Fruit fly (Drosophila melanogaster) whole organism, embryonic: ENCODE data around the gene mmy.

ENCODE experiments used
- Atf6 ChIP-seq: fragments of 200-800 bp; sonication (Bioruptor generic); IDR thresholded peaks from 2 replicates; pipeline ENCODE4 v1.3.6; 2022; ENCODE audit warnings: missing biosample characterization, missing genetic modification characterization
- CG10274 ChIP-seq: fragments of 200-800 bp; sonication (Bioruptor generic); optimal IDR thresholded peaks from 3 replicates; lab custom pipeline; 2017; ENCODE audit warnings: missing biosample characterization, mild to moderate bottlenecking, missing genetic modification characterization
- CG10321 ChIP-seq: fragments of 200-800 bp; sonication (Bioruptor generic); IDR thresholded peaks from 2 replicates; pipeline ENCODE4 v1.3.6; 2022; ENCODE audit warnings: missing biosample characterization, missing genetic modification characterization
- CG10462 ChIP-seq: fragments of 200-800 bp; sonication (Bioruptor generic); optimal IDR thresholded peaks from 2 replicates; lab custom pipeline; 2016; ENCODE audit warnings: missing biosample characterization, missing genetic modification characterization
- CG10543 ChIP-seq: fragments of 200-800 bp; sonication (Bioruptor generic); optimal IDR thresholded peaks from 3 replicates; lab custom pipeline; 2017; ENCODE audit warnings: missing biosample characterization, mild to moderate bottlenecking, missing genetic modification characterization, moderate library complexity
- CG10959 ChIP-seq: fragments of 200-800 bp; sonication (Bioruptor generic); IDR thresholded peaks from 2 replicates; pipeline ENCODE4 v1.3.6; 2022; ENCODE audit warnings: missing biosample characterization, missing genetic modification characterization
- CG1233 ChIP-seq: fragments of 200-800 bp; sonication (Bioruptor generic); optimal IDR thresholded peaks from 4 replicates; lab custom pipeline; 2018; ENCODE audit warnings: missing biosample characterization, mild to moderate bottlenecking, missing genetic modification characterization
- CG13296 ChIP-seq: fragments of 200-800 bp; sonication (Bioruptor generic); optimal IDR thresholded peaks from 3 replicates; lab custom pipeline; 2018; ENCODE audit warnings: missing biosample characterization, mild to moderate bottlenecking, missing genetic modification characterization
- CG14860 ChIP-seq: fragments of 200-800 bp; sonication (Bioruptor generic); IDR thresholded peaks from 3 replicates; pipeline ENCODE4 v1.3.6; 2022; ENCODE audit warnings: missing biosample characterization, missing genetic modification characterization; ENCODE audit not compliant: partially characterized antibody
- CG17186 ChIP-seq: fragments of 200-800 bp; sonication (Bioruptor generic); optimal IDR thresholded peaks from 3 replicates; lab custom pipeline; 2017; ENCODE audit warnings: missing biosample characterization, missing genetic modification reagents, missing genetic modification characterization
- CG17359 ChIP-seq: fragments of 200-800 bp; sonication (Bioruptor generic); optimal IDR thresholded peaks from 3 replicates; lab custom pipeline; 2018; ENCODE audit warnings: missing biosample characterization, mild to moderate bottlenecking, missing genetic modification characterization, moderate library complexity
- CG2202 ChIP-seq: fragments of 200-800 bp; sonication (Bioruptor generic); optimal IDR thresholded peaks from 2 replicates; lab custom pipeline; 2018; ENCODE audit warnings: missing biosample characterization, mild to moderate bottlenecking, missing genetic modification characterization
- CG31224 ChIP-seq: fragments of 200-800 bp; sonication (Bioruptor generic); IDR thresholded peaks from 2 replicates; pipeline ENCODE4 v1.3.6; 2022; ENCODE audit warnings: missing biosample characterization, missing genetic modification characterization
- CG31441 ChIP-seq: fragments of 200-800 bp; sonication (Bioruptor generic); IDR thresholded peaks from 2 replicates; pipeline ENCODE4 v1.3.6; 2022; ENCODE audit warnings: missing biosample characterization, missing genetic modification characterization
- CG6689 ChIP-seq: fragments of 200-800 bp; sonication (Bioruptor generic); IDR thresholded peaks from 2 replicates; pipeline ENCODE4 v1.3.6; 2022; ENCODE audit warnings: missing biosample characterization, missing genetic modification characterization
- CG7556 ChIP-seq: fragments of 200-800 bp; sonication (Bioruptor generic); optimal IDR thresholded peaks from 2 replicates; lab custom pipeline; 2017; ENCODE audit warnings: missing biosample characterization, mild to moderate bottlenecking, missing genetic modification characterization
- CG7839 ChIP-seq: fragments of 200-800 bp; sonication (Bioruptor generic); optimal IDR thresholded peaks from 3 replicates; lab custom pipeline; 2018; ENCODE audit warnings: missing biosample characterization, mild to moderate bottlenecking, missing genetic modification characterization, moderate library complexity
- CG8388 ChIP-seq: fragments of 200-800 bp; sonication (Bioruptor generic); optimal IDR thresholded peaks from 2 replicates; lab custom pipeline; 2019; ENCODE audit warnings: missing biosample characterization, mild to moderate bottlenecking, missing genetic modification characterization, moderate library complexity
- CG9215 ChIP-seq: fragments of 200-800 bp; sonication (Bioruptor generic); IDR thresholded peaks from 2 replicates; pipeline ENCODE4 v1.3.6; 2022; ENCODE audit warnings: missing biosample characterization, missing genetic modification characterization
- D ChIP-seq, 2 experiments: fragments of 200-800 bp in 1 of 2; fragments of >200 bp in 1 of 2; sonication (Bioruptor generic) in 1 of 2; optimal IDR thresholded peaks; 2 replicates in 1 of 2; 3 replicates in 1 of 2; lab custom pipeline; 2017; ENCODE audit warnings: mild to moderate bottlenecking in 1 of 2, missing biosample characterization in 1 of 2, missing genetic modification characterization in 1 of 2, missing genetic modification reagents in 1 of 2
- Fer1 ChIP-seq: fragments of 200-800 bp; sonication (Bioruptor generic); optimal IDR thresholded peaks from 2 replicates; lab custom pipeline; 2017; ENCODE audit warnings: missing biosample characterization, mild to moderate bottlenecking, missing genetic modification characterization
- HLHmδ ChIP-seq: fragments of 200-800 bp; sonication (Bioruptor generic); optimal IDR thresholded peaks from 2 replicates; lab custom pipeline; 2018; ENCODE audit warnings: missing biosample characterization, mild to moderate bottlenecking, missing genetic modification characterization, moderate library complexity
- HmgD ChIP-seq: fragments of 200-800 bp; sonication (Bioruptor generic); optimal IDR thresholded peaks from 3 replicates; lab custom pipeline; 2016; ENCODE audit warnings: missing biosample characterization, missing genetic modification characterization
- Jarid2 ChIP-seq: fragments of 200-800 bp; sonication (Bioruptor generic); optimal IDR thresholded peaks from 3 replicates; lab custom pipeline; 2017; ENCODE audit warnings: mild to moderate bottlenecking, missing biosample characterization, missing genetic modification reagents, missing genetic modification characterization
- Nf-YB ChIP-seq: fragments of 200-800 bp; sonication (Bioruptor generic); optimal IDR thresholded peaks from 3 replicates; lab custom pipeline; 2019; ENCODE audit warnings: missing biosample characterization, mild to moderate bottlenecking, missing genetic modification characterization, moderate library complexity
- PHDP ChIP-seq: fragments of 200-800 bp; sonication (Bioruptor generic); optimal IDR thresholded peaks from 3 replicates; lab custom pipeline; 2018; ENCODE audit warnings: missing biosample characterization, mild to moderate bottlenecking, missing genetic modification characterization, moderate library complexity
- Side ChIP-seq: fragments of 200-800 bp; sonication (Bioruptor generic); optimal IDR thresholded peaks from 2 replicates; lab custom pipeline; 2016; ENCODE audit warnings: missing biosample characterization, missing genetic modification characterization
- btn ChIP-seq: fragments of 200-800 bp; sonication (Bioruptor generic); optimal IDR thresholded peaks from 2 replicates; lab custom pipeline; 2016; ENCODE audit warnings: missing biosample characterization, missing genetic modification characterization
- chinmo ChIP-seq: fragments of 200-800 bp; sonication (Bioruptor generic); IDR thresholded peaks from 4 replicates; pipeline ENCODE4 v1.3.6; 2022; ENCODE audit warnings: missing biosample characterization, missing genetic modification characterization; ENCODE audit not compliant: partially characterized antibody
- ems ChIP-seq: fragments of 200-800 bp; sonication (Bioruptor generic); optimal IDR thresholded peaks from 3 replicates; lab custom pipeline; 2016; ENCODE audit warnings: missing biosample characterization, missing genetic modification characterization
- grn ChIP-seq: fragments of 200-800 bp; sonication (Bioruptor generic); optimal IDR thresholded peaks from 3 replicates; lab custom pipeline; 2017; ENCODE audit warnings: missing biosample characterization, missing genetic modification characterization
- hkb ChIP-seq, 2 experiments: fragments of 200-800 bp in 1 of 2; fragments of >200 bp in 1 of 2; sonication (Bioruptor generic) in 1 of 2; IDR thresholded peaks in 1 of 2; optimal IDR thresholded peaks in 1 of 2; 2 replicates each; pipeline versions ENCODE4 v1.3.6 to Lab custom; 2017 to 2022; ENCODE audit warnings: missing biosample characterization in 1 of 2, missing genetic modification characterization in 1 of 2
- lov ChIP-seq, 2 experiments: fragments of 200-800 bp in 1 of 2; fragments of >200 bp in 1 of 2; sonication (Bioruptor generic) in 1 of 2; IDR thresholded peaks in 1 of 2; optimal IDR thresholded peaks in 1 of 2; 2 replicates in 1 of 2; 3 replicates in 1 of 2; pipeline versions ENCODE4 v1.3.6 to Lab custom; 2017 to 2022; ENCODE audit warnings: missing biosample characterization in 1 of 2, missing genetic modification characterization in 1 of 2
- nmo ChIP-seq: fragments of 200-800 bp; sonication (Bioruptor generic); optimal IDR thresholded peaks from 2 replicates; lab custom pipeline; 2018; ENCODE audit warnings: missing biosample characterization, mild to moderate bottlenecking, missing genetic modification characterization, moderate library complexity
- pita ChIP-seq: fragments of 200-800 bp; sonication (Bioruptor generic); optimal IDR thresholded peaks from 2 replicates; lab custom pipeline; 2017; ENCODE audit warnings: missing biosample characterization, mild to moderate bottlenecking, missing genetic modification characterization
- pros ChIP-seq: fragments of 200-800 bp; sonication (Bioruptor generic); optimal IDR thresholded peaks from 3 replicates; lab custom pipeline; 2019; ENCODE audit warnings: missing biosample characterization, mild to moderate bottlenecking, missing genetic modification characterization, moderate library complexity
- rib ChIP-seq: fragments of 200-800 bp; sonication (Bioruptor generic); IDR thresholded peaks from 2 replicates; pipeline ENCODE4 v1.3.6; 2022; ENCODE audit warnings: missing biosample characterization, missing genetic modification characterization
- seq ChIP-seq: fragments of 200-800 bp; sonication (Bioruptor generic); IDR thresholded peaks from 2 replicates; pipeline ENCODE4 v1.3.6; 2022; ENCODE audit warnings: missing biosample characterization, missing genetic modification characterization
- sisA ChIP-seq: fragments of 200-800 bp; sonication (Bioruptor generic); IDR thresholded peaks from 2 replicates; pipeline ENCODE4 v1.3.6; 2022; ENCODE audit warnings: missing biosample characterization, missing genetic modification characterization
- slbo ChIP-seq: fragments of 200-800 bp; sonication (Bioruptor generic); IDR thresholded peaks from 2 replicates; pipeline ENCODE4 v1.3.6; 2022; ENCODE audit warnings: missing biosample characterization, missing genetic modification characterization
- ssp ChIP-seq: fragments of 200-800 bp; sonication (Bioruptor generic); IDR thresholded peaks from 2 replicates; pipeline ENCODE4 v1.3.6; 2022; ENCODE audit warnings: missing biosample characterization, missing genetic modification characterization
- tio ChIP-seq: fragments of 200-800 bp; sonication (Bioruptor generic); optimal IDR thresholded peaks from 2 replicates; lab custom pipeline; 2017; ENCODE audit warnings: missing biosample characterization, missing genetic modification characterization, inconsistent platforms
- tup ChIP-seq: fragments of 200-800 bp; sonication (Bioruptor generic); optimal IDR thresholded peaks from 2 replicates; lab custom pipeline; 2016; ENCODE audit warnings: missing biosample characterization, mild to moderate bottlenecking, missing genetic modification characterization, moderate library complexity
- wek ChIP-seq: fragments of 200-800 bp; sonication (Bioruptor generic); optimal IDR thresholded peaks from 3 replicates; lab custom pipeline; 2018; ENCODE audit warnings: missing biosample characterization, mild to moderate bottlenecking, missing genetic modification characterization, moderate library complexity
- zf30C ChIP-seq: fragments of 200-800 bp; sonication (Bioruptor generic); optimal IDR thresholded peaks from 3 replicates; lab custom pipeline; 2018; ENCODE audit warnings: missing biosample characterization, mild to moderate bottlenecking, missing genetic modification characterization

The mmy gene

DNA sequence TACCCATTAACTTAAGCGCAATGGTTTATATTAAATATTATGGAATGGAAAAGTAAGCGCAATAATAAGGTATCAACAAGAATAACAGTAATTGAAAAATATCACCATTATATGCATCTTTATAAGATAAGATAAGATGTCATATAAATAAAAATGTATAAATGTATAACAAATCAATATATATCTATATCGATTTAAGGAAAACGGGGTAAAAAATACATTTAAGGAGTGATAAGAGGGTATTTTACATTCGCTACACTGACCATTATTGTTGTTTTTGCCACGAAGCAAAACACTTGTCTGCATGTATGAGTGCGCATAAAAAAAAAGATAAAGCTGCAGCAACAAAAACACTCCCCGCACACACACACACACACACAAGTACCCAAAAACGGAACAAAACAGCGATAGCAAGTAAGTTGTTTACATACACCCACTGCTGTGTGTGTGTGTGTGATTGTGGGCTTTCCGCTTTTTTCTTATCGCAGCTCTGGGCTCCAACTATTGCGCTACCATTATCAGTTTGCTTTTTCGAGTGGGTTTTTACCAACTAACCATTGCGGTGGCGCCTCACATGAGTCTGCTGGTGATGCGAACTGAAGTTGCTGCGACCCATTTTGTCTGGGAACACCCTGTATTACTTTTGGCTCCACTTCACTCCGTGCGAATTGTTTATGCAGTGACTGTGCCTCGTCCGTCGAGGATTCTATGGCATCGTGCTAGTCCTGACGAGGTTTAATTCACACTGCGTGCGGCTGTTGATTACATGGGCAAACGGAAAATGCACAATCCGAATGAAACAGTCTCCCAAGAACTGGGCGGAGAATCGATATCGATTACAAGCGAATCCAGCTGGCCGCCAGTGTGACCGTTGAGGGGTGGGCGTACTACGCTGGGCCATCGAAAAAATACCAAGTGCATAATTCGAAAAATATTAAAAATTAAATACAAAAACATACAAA, at the start of gene mmy (continued):
- TF ChIP-seq lov (optimal IDR thresholded peaks at IDR 0.05; lab: Kevin White, UChicago) (no peak), lov (GFP tag; IDR thresholded peaks at IDR 0.05; lab: Robert Waterston, UW) (no peak), CG10274 (GFP tag; lab: Kevin White, UChicago) (no peak), CG7556 (GFP tag; lab: Kevin White, UChicago) (peak; percentile 58), CG17359 (tag; lab: Kevin White, UChicago) (peak; percentile 56), CG10959 (GFP tag; lab: Robert Waterston, UW) (no peak), wek (GFP tag; lab: Kevin White, UChicago) (peak; percentile 27), PHDP (tag; lab: Kevin White, UChicago) (peak; percentile 73), ssp (GFP tag; lab: Robert Waterston, UW) (no peak), ems (GFP tag; lab: Kevin White, UChicago) (no peak), CG31441 (GFP tag; lab: Robert Waterston, UW) (peak; percentile 66), Jarid2 (GFP tag; lab: Kevin White, UChicago) (peak; percentile 71), CG2202 (tag; lab: Kevin White, UChicago) (no peak), zf30C (peak; percentile 5), sisA (no peak), D (optimal IDR thresholded peaks at IDR 0.05; lab: Kevin White, UChicago) (peak; percentile 94), D (GFP tag; optimal IDR thresholded peaks at IDR 0.05; lab: Kevin White, UChicago) (peak; percentile 16), Nf-YB (GFP tag; lab: Kevin White, UChicago) (peak; percentile 18), HmgD (peak; percentile 69), pita (GFP tag; lab: Kevin White, UChicago) (no peak), CG17186 (GFP tag; lab: Kevin White, UChicago) (peak; percentile 23), nmo (GFP tag; lab: Kevin White, UChicago) (peak; percentile 78), CG1233 (peak; percentile 1), chinmo (GFP tag; lab: Robert Waterston, UW) (peak; percentile 92; the same call in 3 of the 4 replicates), CG7839 (tag; lab: Kevin White, UChicago) (peak; percentile 74), pros (peak; percentile 44), CG8388 (GFP tag; lab: Kevin White, UChicago) (peak; percentile 78), seq (GFP tag; lab: Robert Waterston, UW) (peak; percentile 27; the same call in 1 of the 2 replicates), Atf6 (GFP tag; lab: Robert Waterston, UW) (peak; percentile 9; the same call in 1 of the 2 replicates), CG13296 (peak; percentile 13), Side (GFP tag; lab: Kevin White, UChicago) (peak; percentile 45), btn (GFP tag; lab: Kevin White, UChicago) (peak; percentile 41), hkb (optimal IDR thresholded peaks at IDR 0.05; lab: Kevin White, UChicago) (no peak), hkb (GFP tag; IDR thresholded peaks at IDR 0.05; lab: Robert Waterston, UW) (peak; percentile 63), HLHmδ (GFP tag; lab: Kevin White, UChicago) (peak; percentile 72), CG14860 (peak; percentile 41; the same call in 2 of the 3 replicates), CG9215 (GFP tag; lab: Robert Waterston, UW) (0 out of 2 replicates have a peak, but pooled peaks have one; percentile 5), tio (GFP tag; lab: Kevin White, UChicago) (peak; percentile 27), slbo (GFP tag; lab: Robert Waterston, UW) (peak; percentile 21; the same call in 1 of the 2 replicates), CG10321 (GFP tag; lab: Robert Waterston, UW) (no peak), Fer1 (GFP tag; lab: Kevin White, UChicago) (peak; percentile 38), CG10543 (GFP tag; lab: Kevin White, UChicago) (peak; percentile 94), rib (GFP tag; lab: Robert Waterston, UW) (peak; percentile 39; the same call in 1 of the 2 replicates), grn (GFP tag; lab: Kevin White, UChicago) (peak; percentile 72), CG10462 (GFP tag; lab: Kevin White, UChicago) (no peak), tup (GFP tag; lab: Kevin White, UChicago) (no peak), CG31224 (GFP tag; lab: Robert Waterston, UW) (no peak), CG6689 (GFP tag; lab: Robert Waterston, UW) (peak; percentile 48; the same call in 1 of the 2 replicates)
